Worm (Caenorhabditis elegans) whole organism, midembryonic: Measurements from ENCODE around the gene cand-1.

Source experiments
- T22C8.4 ChIP-seq: fragments of 200-800 bp; sonication (Bioruptor generic); IDR thresholded peaks from 2 replicates; pipeline ENCODE4 v1.3.6; 2022; ENCODE audit warnings: missing genetic modification characterization, missing compliant biosample characterization
- cog-1 ChIP-seq: sonication (generic microtip); optimal IDR thresholded peaks from 2 replicates; lab custom pipeline; 2016; ENCODE audit warnings: missing genetic modification characterization, missing compliant biosample characterization
- flt-1 ChIP-seq: fragments of 200-800 bp; sonication (Bioruptor generic); IDR thresholded peaks from 2 replicates; pipeline ENCODE4 v1.3.6; 2022; ENCODE audit warnings: missing genetic modification characterization, missing compliant biosample characterization
- klf-2 ChIP-seq: fragments of 200-800 bp; sonication (Bioruptor generic); conservative IDR thresholded peaks from 2 replicates; pipeline ENCODE4 v1.3.6; 2022; ENCODE audit warnings: missing genetic modification reagents, missing genetic modification characterization, missing compliant biosample characterization
- med-1 ChIP-seq: sonication (generic microtip); optimal IDR thresholded peaks from 2 replicates; lab custom pipeline; 2017; ENCODE audit warnings: missing genetic modification characterization, mild to moderate bottlenecking, missing compliant biosample characterization, antibody characterized with exemption, missing genetic modification reagents; ENCODE audit not compliant: insufficient read depth
- ref-1 ChIP-seq: fragments of 200-800 bp; sonication (Bioruptor generic); conservative IDR thresholded peaks from 2 replicates; pipeline ENCODE4 v1.3.6; 2022; ENCODE audit warnings: missing genetic modification reagents, missing genetic modification characterization, missing compliant biosample characterization
- tab-1 ChIP-seq: fragments of 200-800 bp; sonication (Bioruptor generic); IDR thresholded peaks from 2 replicates; pipeline ENCODE4 v1.3.6; 2022; ENCODE audit warnings: missing genetic modification characterization, missing compliant biosample characterization
- ztf-23 ChIP-seq: fragments of 200-800 bp; sonication (Bioruptor generic); IDR thresholded peaks from 2 replicates; pipeline ENCODE4 v1.3.6; 2022; ENCODE audit warnings: missing genetic modification reagents, missing genetic modification characterization, missing compliant biosample characterization
- ztf-29 ChIP-seq: fragments of 200-800 bp; sonication (Bioruptor generic); IDR thresholded peaks from 2 replicates; pipeline ENCODE4 v1.3.6; 2022; ENCODE audit warnings: missing genetic modification reagents, missing genetic modification characterization, missing compliant biosample characterization

cand-1 gene

DNA sequence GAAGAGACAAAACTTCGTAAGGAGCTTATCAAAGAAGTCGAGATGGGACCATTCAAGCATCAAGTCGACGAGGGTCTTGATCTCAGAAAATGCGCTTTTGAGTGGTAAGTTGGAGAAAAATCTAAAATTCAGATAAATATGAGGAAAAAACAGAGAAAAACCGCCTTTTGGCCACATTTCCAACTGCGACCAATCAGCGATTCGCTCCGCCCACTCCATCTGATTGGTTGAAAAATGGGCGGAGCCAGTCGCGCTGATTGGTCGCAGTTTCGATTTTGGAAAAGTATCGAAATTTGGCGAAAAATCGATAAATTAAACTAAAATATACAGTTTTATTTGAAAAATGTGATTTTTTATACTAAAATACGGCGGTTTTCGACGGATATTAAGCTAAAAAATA is 9.2 kb downstream of the cand-1 start:
- TF ChIP-seq flt-1 (GFP tag; lab: Robert Waterston, UW) (no peak), tab-1 (GFP tag; lab: Robert Waterston, UW) (no peak), ref-1 (GFP tag; lab: Robert Waterston, UW) (no peak), klf-2 (GFP tag; lab: Robert Waterston, UW) (no peak), cog-1 (no peak), T22C8.4 (no peak), ztf-29 (no peak), ztf-23 (GFP tag; lab: Robert Waterston, UW) (no peak), med-1 (GFP tag; lab: Kevin White, UChicago) (no peak)

DNA sequence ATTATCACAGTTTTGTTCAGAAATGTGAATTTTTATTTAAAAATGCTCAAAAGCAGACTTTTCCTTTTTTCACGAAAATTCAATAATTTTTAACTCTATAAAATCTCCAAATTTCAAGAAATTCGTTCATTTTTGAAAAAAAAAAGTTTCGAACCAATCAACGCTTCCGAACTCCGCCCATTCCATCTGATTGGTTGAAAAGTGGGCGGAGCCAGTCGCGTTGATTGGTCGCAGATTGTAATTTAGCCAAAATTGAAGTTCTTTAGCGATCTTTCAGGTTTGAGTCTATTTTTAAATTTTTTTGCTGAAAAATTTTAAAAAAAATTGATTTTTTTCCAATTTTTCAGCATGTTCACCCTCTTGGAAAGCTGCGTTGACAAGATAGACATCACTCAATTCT is 9.7 kb downstream of the cand-1 start:
- TF ChIP-seq T22C8.4, result no peak
- TF ChIP-seq ref-1 (GFP tag; lab: Robert Waterston, UW), result no peak
- TF ChIP-seq med-1 (GFP tag; lab: Kevin White, UChicago), result no peak
- no peak for TF ChIP-seq cog-1
- no peak for TF ChIP-seq ztf-23 (GFP tag; lab: Robert Waterston, UW)
- TF ChIP-seq klf-2 (GFP tag; lab: Robert Waterston, UW), result no peak
- TF ChIP-seq flt-1 (GFP tag; lab: Robert Waterston, UW), result no peak
- no peak for TF ChIP-seq ztf-29
- TF ChIP-seq tab-1 (GFP tag; lab: Robert Waterston, UW), result no peak

DNA sequence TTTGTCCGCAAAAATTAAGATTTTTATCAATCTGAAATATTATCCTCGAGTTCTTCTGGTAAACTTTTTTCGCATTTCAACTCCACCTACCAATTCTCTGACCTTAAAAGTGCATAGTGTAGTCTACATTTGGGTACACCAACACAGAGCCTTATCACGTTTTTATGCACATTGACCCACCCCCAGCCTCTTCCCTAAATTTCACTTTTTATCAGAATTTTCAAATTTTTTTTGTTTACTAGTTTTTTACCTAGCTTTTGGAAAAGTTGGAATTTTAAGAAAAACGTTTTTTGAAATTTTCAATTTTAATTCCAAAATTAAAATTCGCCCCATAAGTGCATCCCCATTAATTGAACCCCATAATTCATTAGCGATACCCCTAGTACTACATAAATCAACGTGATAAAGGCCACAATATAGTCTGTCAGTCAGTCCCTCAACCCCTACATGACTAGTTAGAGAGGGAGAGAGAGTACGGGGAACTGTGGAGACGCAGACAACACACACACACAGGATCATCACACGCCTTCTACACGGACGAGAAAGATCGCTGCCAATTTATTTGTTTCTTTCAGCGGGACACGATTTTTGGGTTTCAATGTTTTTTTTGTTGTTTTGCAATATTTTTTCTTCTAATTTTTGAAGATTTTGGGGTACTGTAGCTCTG is 12.0 kb downstream of the cand-1 start:
- no peak for TF ChIP-seq med-1 (GFP tag; lab: Kevin White, UChicago)
- no peak for TF ChIP-seq flt-1 (GFP tag; lab: Robert Waterston, UW)
- no peak for TF ChIP-seq ztf-29
- no peak for TF ChIP-seq cog-1
- TF ChIP-seq klf-2 (GFP tag; lab: Robert Waterston, UW), result no peak
- no peak for TF ChIP-seq tab-1 (GFP tag; lab: Robert Waterston, UW)
- TF ChIP-seq T22C8.4, result no peak
- no peak for TF ChIP-seq ztf-23 (GFP tag; lab: Robert Waterston, UW)
- no peak for TF ChIP-seq ref-1 (GFP tag; lab: Robert Waterston, UW)

DNA sequence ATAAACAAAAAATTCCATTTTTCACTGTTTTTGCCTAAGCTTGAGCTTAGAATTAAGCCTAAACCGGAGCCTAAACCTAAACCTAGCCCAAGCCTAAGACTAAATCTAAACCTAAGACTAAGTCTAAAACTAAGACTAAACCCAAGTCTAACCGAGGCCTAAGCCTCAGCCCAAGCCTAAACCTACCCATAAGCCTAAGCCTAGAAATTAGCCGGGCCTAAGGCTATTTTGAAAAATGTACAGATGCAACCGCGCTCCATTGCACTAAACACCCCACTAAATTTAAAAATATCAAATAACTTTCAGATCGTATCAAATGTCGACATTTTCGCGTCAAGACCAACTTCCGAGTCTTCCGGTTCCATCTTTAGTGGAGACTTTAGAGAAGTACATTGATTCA is 12.6 kb downstream of the cand-1 start, which contains the start of gene T20B3.1:
T20B3.1 (plus strand) TSS at position 301 of the 400 bp plus-strand sequence.
- TF ChIP-seq cog-1 (no peak), ztf-29 (no peak), T22C8.4 (no peak), flt-1 (GFP tag; lab: Robert Waterston, UW) (no peak), ztf-23 (GFP tag; lab: Robert Waterston, UW) (no peak), klf-2 (GFP tag; lab: Robert Waterston, UW) (no peak)

DNA sequence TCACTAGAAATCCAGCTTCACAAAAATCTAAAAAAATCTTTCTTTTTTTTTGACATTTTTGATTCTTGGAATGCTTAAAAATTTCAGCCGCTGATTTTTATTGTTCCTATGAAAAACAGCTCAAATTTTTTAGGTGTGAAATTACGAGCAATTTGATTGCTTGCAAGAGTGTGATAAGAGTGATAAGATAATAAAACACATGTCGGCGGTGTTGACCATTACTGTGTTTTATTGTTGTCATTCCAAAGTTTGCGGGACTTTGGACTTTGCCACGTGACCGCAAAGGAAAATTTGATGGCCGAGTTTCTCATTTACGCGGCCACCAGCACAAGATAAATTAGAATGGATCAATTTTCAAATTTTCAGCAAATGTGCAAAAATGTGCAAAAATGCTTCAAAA is 14.0 kb downstream of the cand-1 start:
- TF ChIP-seq ref-1 (GFP tag; lab: Robert Waterston, UW) (no peak), med-1 (GFP tag; lab: Kevin White, UChicago) (no peak), flt-1 (GFP tag; lab: Robert Waterston, UW) (no peak), cog-1 (no peak), tab-1 (GFP tag; lab: Robert Waterston, UW) (no peak), ztf-23 (GFP tag; lab: Robert Waterston, UW) (no peak), ztf-29 (no peak), klf-2 (GFP tag; lab: Robert Waterston, UW) (no peak), T22C8.4 (no peak)

DNA sequence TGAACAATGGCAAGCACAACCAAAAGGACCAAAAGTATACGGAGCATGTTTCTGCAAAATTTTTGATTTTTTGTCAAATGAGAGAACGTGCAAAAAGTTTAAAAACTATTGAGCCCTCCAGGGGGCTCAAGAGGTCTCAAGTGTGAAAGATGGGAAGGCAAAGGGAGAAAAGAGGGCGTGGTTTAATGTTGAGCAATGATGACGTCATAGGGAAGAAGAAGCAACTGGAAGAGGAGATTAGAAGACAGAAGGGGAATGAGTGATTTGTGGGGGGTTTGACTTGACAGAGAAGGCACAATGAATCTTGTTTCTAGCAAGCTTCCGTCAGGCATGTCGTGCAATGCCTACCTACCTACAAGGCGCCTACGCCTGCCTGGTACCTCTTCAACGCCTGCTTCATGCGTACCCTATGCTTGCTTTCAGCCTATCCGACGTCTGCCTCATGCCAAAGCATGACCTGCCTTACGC is 18.6 kb downstream of the cand-1 start, which contains the start of gene T20B3.14:
T20B3.14 (minus strand) TSS at position 51 of the 468 bp plus-strand sequence.
- TF ChIP-seq klf-2 (GFP tag; lab: Robert Waterston, UW), result no peak
- TF ChIP-seq T22C8.4, result no peak
- TF ChIP-seq tab-1 (GFP tag; lab: Robert Waterston, UW), result no peak
- TF ChIP-seq ref-1 (GFP tag; lab: Robert Waterston, UW), result no peak
- TF ChIP-seq ztf-29, result no peak

DNA sequence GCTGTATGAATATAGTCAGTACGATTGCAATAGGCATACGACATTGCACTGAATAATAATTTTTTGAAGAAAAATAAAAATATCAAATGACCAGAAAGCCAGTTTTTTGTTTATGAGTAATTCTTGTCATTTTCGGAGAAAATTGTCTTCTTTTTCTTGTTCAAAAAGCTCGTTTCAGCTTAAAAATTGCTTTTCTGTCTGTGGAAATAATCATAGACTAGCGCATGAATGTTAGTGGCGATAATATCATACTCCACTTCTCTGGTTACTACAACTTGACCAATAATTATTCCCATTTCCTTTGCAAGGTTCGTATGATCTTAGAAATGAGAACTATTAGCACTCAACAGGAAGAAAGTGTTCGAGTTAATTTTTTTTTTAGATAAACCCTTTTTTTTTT is 24.8 kb downstream of the cand-1 start, which contains the start of gene srh-216:
srh-216 (minus strand) TSS at position 101 of the 400 bp plus-strand sequence.
- TF ChIP-seq flt-1 (GFP tag; lab: Robert Waterston, UW), result no peak
- no peak for TF ChIP-seq klf-2 (GFP tag; lab: Robert Waterston, UW)
- TF ChIP-seq ztf-29, result no peak
- no peak for TF ChIP-seq cog-1
- TF ChIP-seq T22C8.4, result no peak
- TF ChIP-seq tab-1 (GFP tag; lab: Robert Waterston, UW), result no peak
- TF ChIP-seq med-1 (GFP tag; lab: Kevin White, UChicago), result no peak
- TF ChIP-seq ztf-23 (GFP tag; lab: Robert Waterston, UW), result no peak
- TF ChIP-seq ref-1 (GFP tag; lab: Robert Waterston, UW), result no peak

DNA sequence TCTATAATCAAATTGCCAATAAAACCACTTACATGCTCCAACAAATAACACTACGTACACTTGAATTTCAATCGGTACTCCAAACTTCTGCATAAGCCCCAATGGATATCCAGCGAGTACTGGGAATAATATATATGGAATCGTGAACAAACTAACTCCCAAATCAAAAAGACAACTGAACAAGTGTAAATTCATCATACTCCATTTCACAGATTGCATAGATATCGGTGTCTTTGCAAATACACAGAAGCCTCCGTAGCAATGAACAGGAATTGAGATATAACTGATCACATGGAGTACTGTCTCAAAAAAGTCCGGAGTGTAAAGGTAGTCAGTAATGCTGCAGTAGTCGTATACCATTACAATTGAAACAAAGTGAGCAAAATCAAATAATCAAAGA is 26.7 kb downstream of the cand-1 start, which contains the start of gene srh-214:
srh-214 (minus strand) TSS at position 360 of the 400 bp plus-strand sequence.
- no peak for TF ChIP-seq ztf-29

DNA sequence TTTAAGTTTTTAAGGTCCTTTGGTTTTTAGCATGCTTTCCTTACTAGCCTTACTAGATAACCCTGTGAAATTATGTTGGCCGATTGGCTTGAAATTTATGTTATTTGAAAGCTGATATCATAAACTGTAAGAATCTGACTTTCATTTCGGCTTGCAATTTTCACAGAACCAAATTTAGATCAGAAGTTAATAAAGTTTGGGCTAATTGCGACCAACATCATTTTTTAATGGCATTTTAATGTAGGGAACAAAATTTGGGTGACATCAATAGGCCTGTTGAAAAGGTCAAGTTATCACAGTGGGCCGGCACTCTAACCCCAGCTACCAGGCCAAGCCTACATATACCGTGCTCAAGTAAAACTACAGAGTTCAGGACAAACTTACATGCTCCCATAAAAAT is 28.6 kb downstream of the cand-1 start:
- TF ChIP-seq cog-1, result no peak
- no peak for TF ChIP-seq med-1 (GFP tag; lab: Kevin White, UChicago)
- TF ChIP-seq ztf-23 (GFP tag; lab: Robert Waterston, UW), result no peak
- TF ChIP-seq klf-2 (GFP tag; lab: Robert Waterston, UW), result no peak
- TF ChIP-seq ref-1 (GFP tag; lab: Robert Waterston, UW), result no peak
- no peak for TF ChIP-seq flt-1 (GFP tag; lab: Robert Waterston, UW)
- no peak for TF ChIP-seq ztf-29
- TF ChIP-seq T22C8.4, result no peak
- no peak for TF ChIP-seq tab-1 (GFP tag; lab: Robert Waterston, UW)

DNA sequence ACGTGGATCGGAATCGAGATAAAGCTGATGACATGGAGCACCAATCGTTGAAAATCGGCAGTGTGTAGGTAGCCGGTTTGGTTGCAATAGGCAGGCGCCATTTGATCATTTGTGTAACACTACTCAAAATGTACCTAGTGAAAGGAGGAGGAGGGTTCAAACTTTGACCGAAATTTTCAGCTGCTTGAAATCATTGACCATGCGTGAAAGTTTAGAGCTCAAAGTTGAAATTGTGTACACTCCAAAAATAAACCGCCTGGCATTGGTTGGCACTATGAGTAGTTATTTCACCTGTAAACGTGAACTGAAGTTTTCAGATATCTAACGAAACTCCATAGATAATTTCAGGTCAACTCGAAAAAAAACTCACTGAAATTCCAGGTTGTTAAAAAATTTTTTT is 29.2 kb downstream of the cand-1 start, which contains the start of gene srh-215:
srh-215 (minus strand) TSS at position 101 of the 400 bp plus-strand sequence.
- TF ChIP-seq T22C8.4 (no peak), klf-2 (GFP tag; lab: Robert Waterston, UW) (no peak), cog-1 (no peak), ref-1 (GFP tag; lab: Robert Waterston, UW) (no peak), ztf-23 (GFP tag; lab: Robert Waterston, UW) (no peak), flt-1 (GFP tag; lab: Robert Waterston, UW) (no peak)
